Worm (Caenorhabditis elegans): ENCODE results near the gene ZK418.6.
A peak's percentile ranks its signal among the peaks of the same experiment; 100 is the strongest.

ZK418.6 gene

ce11 chrIII:7120477-7120876 lies 41.8 kb upstream of the ZK418.6 start (continued):
- peak in 1 of 2 experiments; percentile 66 for TF ChIP-seq lsy-2 (tag; optimal IDR thresholded peaks at IDR 0.05)
- no peak for TF ChIP-seq R02D3.7 (tag; optimal IDR thresholded peaks at IDR 0.05)
- TF ChIP-seq madf-5 (GFP tag; IDR thresholded peaks at IDR 0.05), result no peak
- TF ChIP-seq nhr-6 (tag; optimal IDR thresholded peaks at IDR 0.05), result no peak
- TF ChIP-seq Y5F2A.4 (GFP tag; optimal IDR thresholded peaks at IDR 0.05), result no peak
- no peak for TF ChIP-seq egl-43 (GFP tag; IDR thresholded peaks at IDR 0.05)
- TF ChIP-seq dmd-6 (GFP tag; IDR thresholded peaks at IDR 0.05), result peak; percentile 55; the same call in 1 of the 2 replicates
- TF ChIP-seq lir-3 (tag; optimal IDR thresholded peaks at IDR 0.05), result no peak
- no peak for TF ChIP-seq nhr-25 (tag; optimal IDR thresholded peaks at IDR 0.05; ENCODE audit: borderline replicate concordance, insufficient read depth)
- TF ChIP-seq ctbp-1 (GFP tag; IDR thresholded peaks at IDR 0.05), result no peak
- TF ChIP-seq ZK546.5 (tag; optimal IDR thresholded peaks at IDR 0.05), result no peak
- no peak for TF ChIP-seq aha-1 (tag)
- no peak for TF ChIP-seq nhr-111 (GFP tag; optimal IDR thresholded peaks at IDR 0.05)
- no peak for TF ChIP-seq Y48G9A.11 (GFP tag; IDR thresholded peaks at IDR 0.05)
- no peak for TF ChIP-seq unc-62 (GFP tag; optimal IDR thresholded peaks at IDR 0.05 in 1 of 2)
- no peak for TF ChIP-seq unc-62 (tag; optimal IDR thresholded peaks at IDR 0.05)
- no peak for TF ChIP-seq zag-1 (tag; optimal IDR thresholded peaks at IDR 0.05)
- TF ChIP-seq nhr-237 (tag; optimal IDR thresholded peaks at IDR 0.05), result no peak
- TF ChIP-seq Y105C5A.15 (GFP tag; IDR thresholded peaks at IDR 0.05), result no peak
- no peak for TF ChIP-seq unc-39 (tag; optimal IDR thresholded peaks at IDR 0.05)
- TF ChIP-seq F37D6.2 (tag; optimal IDR thresholded peaks at IDR 0.05), result no peak
- TF ChIP-seq madf-9 (GFP tag; conservative IDR thresholded peaks at IDR 0.05), result no peak
- no peak for TF ChIP-seq daf-8 (GFP tag; IDR thresholded peaks at IDR 0.05)
- no peak for TF ChIP-seq php-3 (GFP tag; IDR thresholded peaks at IDR 0.05)
- TF ChIP-seq Y75B8A.6 (GFP tag; IDR thresholded peaks at IDR 0.05), result no peak
- TF ChIP-seq ces-1 (GFP tag; optimal IDR thresholded peaks at IDR 0.05), result no peak
- no peak for TF ChIP-seq dmd-9 (GFP tag; IDR thresholded peaks at IDR 0.05)
- TF ChIP-seq unc-130 (GFP tag; optimal IDR thresholded peaks at IDR 0.05), result no peak
- TF ChIP-seq attf-4 (tag; optimal IDR thresholded peaks at IDR 0.05), result no peak
- TF ChIP-seq dve-1 (tag; optimal IDR thresholded peaks at IDR 0.05; ENCODE audit: insufficient read depth), result peak; percentile 64
- no peak for TF ChIP-seq dmd-8 (GFP tag; IDR thresholded peaks at IDR 0.05)
- no peak for TF ChIP-seq saeg-2 (GFP tag; IDR thresholded peaks at IDR 0.05)
- TF ChIP-seq lin-13 (GFP tag; optimal IDR thresholded peaks at IDR 0.05), result no peak
- TF ChIP-seq zfp-3 (GFP tag; conservative IDR thresholded peaks at IDR 0.05), result no peak
- 0 out of 2 replicates have a peak, but pooled peaks have one; percentile 14 for TF ChIP-seq arid-1 (GFP tag; conservative IDR thresholded peaks at IDR 0.05)
- TF ChIP-seq fos-1 (tag; optimal IDR thresholded peaks at IDR 0.05), result no peak
- TF ChIP-seq ceh-44 (GFP tag; IDR thresholded peaks at IDR 0.05), result no peak
- TF ChIP-seq T20F7.1 (GFP tag; optimal IDR thresholded peaks at IDR 0.05), result peak; percentile 39
- TF ChIP-seq nhr-102 (tag; optimal IDR thresholded peaks at IDR 0.05), result no peak
- no peak for TF ChIP-seq spr-1 (tag; optimal IDR thresholded peaks at IDR 0.05)
- TF ChIP-seq mdt-29 (GFP tag; IDR thresholded peaks at IDR 0.05), result no peak
- TF ChIP-seq ceh-32 (tag; optimal IDR thresholded peaks at IDR 0.05; ENCODE audit: poor library complexity), result no peak
- no peak for TF ChIP-seq lin-15B (tag; optimal IDR thresholded peaks at IDR 0.05)
- peak; percentile 16 for TF ChIP-seq duxl-1 (tag; optimal IDR thresholded peaks at IDR 0.05; ENCODE audit: poor library complexity)
- TF ChIP-seq rbr-2 (tag; optimal IDR thresholded peaks at IDR 0.05), result no peak
- no peak for TF ChIP-seq daf-19 (GFP tag; conservative IDR thresholded peaks at IDR 0.05)
- TF ChIP-seq F49E8.2 (tag; optimal IDR thresholded peaks at IDR 0.05; ENCODE audit: borderline replicate concordance), result no peak
- peak; percentile 33 for TF ChIP-seq nhr-10 (tag; optimal IDR thresholded peaks at IDR 0.05)
- no peak for TF ChIP-seq egl-27 (tag; optimal IDR thresholded peaks at IDR 0.05)
- no peak for TF ChIP-seq hif-1 (tag; optimal IDR thresholded peaks at IDR 0.05)
- TF ChIP-seq hlh-30 (tag; optimal IDR thresholded peaks at IDR 0.05; ENCODE audit: insufficient read depth), result peak; percentile 37
- no peak for TF ChIP-seq lin-39 (tag; optimal IDR thresholded peaks at IDR 0.05)
